Fruit fly (Drosophila melanogaster) whole organism, pupa: Measurements from ENCODE around the gene THG.
A peak's percentile ranks its signal among the peaks of the same experiment; 100 is the strongest.

Experiments used
- CG10348 ChIP-seq: fragments of 200-800 bp; sonication (Bioruptor generic); IDR thresholded peaks from 2 replicates; pipeline ENCODE4 v1.3.6; 2022; ENCODE audit warnings: missing biosample characterization, missing genetic modification characterization
- CG12605 ChIP-seq: fragments of 200-800 bp; sonication (Bioruptor generic); IDR thresholded peaks from 2 replicates; pipeline ENCODE4 v1.3.6; 2022; ENCODE audit warnings: missing biosample characterization, missing genetic modification characterization
- CG13204 ChIP-seq: fragments of 200-800 bp; sonication (Bioruptor generic); optimal IDR thresholded peaks from 2 replicates; lab custom pipeline; 2018; ENCODE audit warnings: missing biosample characterization, mild to moderate bottlenecking, missing genetic modification characterization, moderate library complexity
- CG14655 ChIP-seq: fragments of 200-800 bp; sonication (Bioruptor generic); optimal IDR thresholded peaks from 3 replicates; lab custom pipeline; 2017; ENCODE audit warnings: mild to moderate bottlenecking, missing biosample characterization, missing genetic modification reagents, missing genetic modification characterization
- CG15710 ChIP-seq: fragments of 200-800 bp; sonication (Bioruptor generic); optimal IDR thresholded peaks from 2 replicates; lab custom pipeline; 2018; ENCODE audit warnings: missing biosample characterization, mild to moderate bottlenecking, missing genetic modification characterization, moderate library complexity
- CG17806 ChIP-seq: fragments of 200-800 bp; sonication (Bioruptor generic); optimal IDR thresholded peaks from 2 replicates; lab custom pipeline; 2018; ENCODE audit warnings: missing biosample characterization, mild to moderate bottlenecking, missing genetic modification characterization, moderate library complexity
- CG32121 ChIP-seq: fragments of 200-800 bp; sonication (Bioruptor generic); IDR thresholded peaks from 2 replicates; pipeline ENCODE4 v1.3.6; 2022; ENCODE audit warnings: missing biosample characterization, missing genetic modification characterization
- CG34367 ChIP-seq: fragments of 200-800 bp; sonication (Bioruptor generic); optimal IDR thresholded peaks from 2 replicates; lab custom pipeline; 2018; ENCODE audit warnings: missing biosample characterization, mild to moderate bottlenecking, missing genetic modification characterization
- CG4496 ChIP-seq: fragments of 200-800 bp; sonication (Bioruptor generic); IDR thresholded peaks from 3 replicates; pipeline ENCODE4 v1.3.6; 2022; ENCODE audit warnings: missing biosample characterization, missing genetic modification characterization
- CG8159 ChIP-seq: fragments of 200-800 bp; sonication (Bioruptor generic); optimal IDR thresholded peaks from 3 replicates; lab custom pipeline; 2018; ENCODE audit warnings: missing biosample characterization, mild to moderate bottlenecking, missing genetic modification characterization, moderate library complexity
- CG8301 ChIP-seq: fragments of 200-800 bp; sonication (Bioruptor generic); optimal IDR thresholded peaks from 2 replicates; lab custom pipeline; 2018; ENCODE audit warnings: missing biosample characterization, mild to moderate bottlenecking, missing genetic modification characterization
- CG9948 ChIP-seq: fragments of 200-800 bp; sonication (Bioruptor generic); optimal IDR thresholded peaks from 2 replicates; lab custom pipeline; 2018; ENCODE audit warnings: missing biosample characterization, mild to moderate bottlenecking, missing genetic modification characterization, moderate library complexity
- D1 ChIP-seq: fragments of 200-800 bp; sonication (Bioruptor generic); optimal IDR thresholded peaks from 2 replicates; lab custom pipeline; 2018; ENCODE audit warnings: missing biosample characterization, mild to moderate bottlenecking, missing genetic modification characterization, moderate library complexity
- EcR ChIP-seq: fragments of 200-800 bp; sonication (Bioruptor generic); optimal IDR thresholded peaks from 3 replicates; lab custom pipeline; 2019; ENCODE audit warnings: missing biosample characterization, missing genetic modification characterization, mild to moderate bottlenecking, moderate library complexity, missing genetic modification reagents
- Ets98B ChIP-seq: fragments of 200-800 bp; sonication (Bioruptor generic); IDR thresholded peaks from 2 replicates; pipeline ENCODE4 v1.3.6; 2022; ENCODE audit warnings: missing biosample characterization, missing genetic modification characterization
- Pif1A ChIP-seq: fragments of 200-800 bp; sonication (Bioruptor generic); optimal IDR thresholded peaks from 3 replicates; lab custom pipeline; 2016; ENCODE audit warnings: missing biosample characterization, missing genetic modification characterization
- Pif1B ChIP-seq: fragments of 200-800 bp; sonication (Bioruptor generic); optimal IDR thresholded peaks from 3 replicates; lab custom pipeline; 2016; ENCODE audit warnings: missing biosample characterization, missing genetic modification characterization
- Snoo ChIP-seq: fragments of 200-800 bp; sonication (Bioruptor generic); optimal IDR thresholded peaks from 3 replicates; lab custom pipeline; 2017; ENCODE audit warnings: missing biosample characterization, mild to moderate bottlenecking, missing genetic modification characterization, inconsistent platforms
- fd96Ca ChIP-seq: fragments of 200-800 bp; sonication (Bioruptor generic); IDR thresholded peaks from 3 replicates; pipeline ENCODE4 v1.3.6; 2022; ENCODE audit warnings: missing biosample characterization, missing genetic modification characterization
- gl ChIP-seq: fragments of 200-800 bp; sonication (Bioruptor generic); optimal IDR thresholded peaks from 2 replicates; lab custom pipeline; 2018; ENCODE audit warnings: missing biosample characterization, mild to moderate bottlenecking, missing genetic modification characterization
- rn ChIP-seq: fragments of 200-800 bp; sonication (Bioruptor generic); IDR thresholded peaks from 2 replicates; pipeline ENCODE4 v1.3.6; 2022; ENCODE audit warnings: missing biosample characterization, missing genetic modification characterization

The THG gene

dm6 chr2L:15009703-15010102 is at the start of gene THG, which contains the start of gene Rnmt:
TSS of gene THG (minus strand) at chr2L:15009724.
TSS of gene Rnmt (plus strand) at chr2L:15009939.
- TF ChIP-seq CG32121 (GFP tag; lab: Robert Waterston, UW) (peak; percentile 81), Snoo (tag; lab: Kevin White, UChicago) (peak; percentile 54), EcR (GFP tag; lab: Kevin White, UChicago) (no peak), CG10348 (no peak), CG8301 (tag; lab: Kevin White, UChicago) (no peak), Pif1A (GFP tag; lab: Kevin White, UChicago) (no peak), CG34367 (peak; percentile 58), Pif1B (GFP tag; lab: Kevin White, UChicago) (peak; percentile 39), CG17806 (tag; lab: Kevin White, UChicago) (peak; percentile 60), D1 (no peak), CG15710 (tag; lab: Kevin White, UChicago) (peak; percentile 75), CG12605 (GFP tag; lab: Robert Waterston, UW) (no peak), CG4496 (GFP tag; lab: Robert Waterston, UW) (peak; percentile 75; the same call in 2 of the 3 replicates), CG8159 (tag; lab: Kevin White, UChicago) (peak; percentile 59), Ets98B (GFP tag; lab: Robert Waterston, UW) (peak; percentile 58; the same call in 1 of the 2 replicates), CG9948 (peak; percentile 41), fd96Ca (GFP tag; lab: Robert Waterston, UW) (peak; percentile 81), gl (no peak), CG14655 (GFP tag; lab: Kevin White, UChicago) (no peak), rn (GFP tag; lab: Robert Waterston, UW) (0 out of 2 replicates have a peak, but pooled peaks have one; percentile 29), CG13204 (GFP tag; lab: Kevin White, UChicago) (no peak)

dm6 chr2L:15059000-15059399 is 49.5 kb upstream of the THG start:
- TF ChIP-seq CG17806 (tag; lab: Kevin White, UChicago) (no peak), fd96Ca (GFP tag; lab: Robert Waterston, UW) (no peak), CG32121 (GFP tag; lab: Robert Waterston, UW) (no peak), Ets98B (GFP tag; lab: Robert Waterston, UW) (no peak), gl (no peak), Pif1B (GFP tag; lab: Kevin White, UChicago) (no peak), Snoo (tag; lab: Kevin White, UChicago) (no peak), CG14655 (GFP tag; lab: Kevin White, UChicago) (no peak), rn (GFP tag; lab: Robert Waterston, UW) (no peak), CG34367 (no peak), CG13204 (GFP tag; lab: Kevin White, UChicago) (no peak), CG10348 (no peak), D1 (no peak), CG12605 (GFP tag; lab: Robert Waterston, UW) (no peak), CG8301 (tag; lab: Kevin White, UChicago) (no peak), EcR (GFP tag; lab: Kevin White, UChicago) (no peak), CG4496 (GFP tag; lab: Robert Waterston, UW) (no peak), CG8159 (tag; lab: Kevin White, UChicago) (no peak), CG9948 (no peak), CG15710 (tag; lab: Kevin White, UChicago) (no peak)

dm6 chr2L:15058118-15058402 is 48.5 kb upstream of the THG start, which contains the start of gene CG33679:
TSS of gene CG33679 (plus strand) at chr2L:15058303.
- TF ChIP-seq Pif1B (GFP tag; lab: Kevin White, UChicago) (no peak), CG14655 (GFP tag; lab: Kevin White, UChicago) (no peak), CG17806 (tag; lab: Kevin White, UChicago) (no peak), CG15710 (tag; lab: Kevin White, UChicago) (no peak), fd96Ca (GFP tag; lab: Robert Waterston, UW) (no peak), CG13204 (GFP tag; lab: Kevin White, UChicago) (no peak), CG8159 (tag; lab: Kevin White, UChicago) (no peak), CG4496 (GFP tag; lab: Robert Waterston, UW) (no peak), rn (GFP tag; lab: Robert Waterston, UW) (no peak), Snoo (tag; lab: Kevin White, UChicago) (no peak), gl (no peak), Ets98B (GFP tag; lab: Robert Waterston, UW) (no peak), CG9948 (no peak), CG8301 (tag; lab: Kevin White, UChicago) (no peak), D1 (no peak), Pif1A (GFP tag; lab: Kevin White, UChicago) (no peak), CG32121 (GFP tag; lab: Robert Waterston, UW) (no peak), EcR (GFP tag; lab: Kevin White, UChicago) (no peak), CG12605 (GFP tag; lab: Robert Waterston, UW) (no peak)

- no peak; the same call in 1 of the 2 replicates for TF ChIP-seq CG12605 (GFP tag; lab: Robert Waterston, UW)
- peak; percentile 93 for TF ChIP-seq EcR (GFP tag; lab: Kevin White, UChicago)
- peak; percentile 14; the same call in 1 of the 2 replicates for TF ChIP-seq Ets98B (GFP tag; lab: Robert Waterston, UW)
These were observed 47.9 kb upstream of the THG start, which contains the start of gene ck for dm6 chr2L:15057225-15058117. TSS of gene ck (minus strand) at chr2L:15057862.
